Worm (Caenorhabditis elegans) whole organism, young adult: Measurements from ENCODE around the gene F47B8.18.

Source experiments
- C06A6.2 ChIP-seq: fragments of 200-800 bp; sonication (Bioruptor generic); conservative IDR thresholded peaks from 2 replicates; pipeline ENCODE4 v1.3.6; 2022; ENCODE audit warnings: missing genetic modification characterization, missing compliant biosample characterization
- F10E7.11 ChIP-seq: sonication (generic microtip); optimal IDR thresholded peaks from 2 replicates; lab custom pipeline; 2017; ENCODE audit warnings: mild to moderate bottlenecking, missing genetic modification characterization, moderate library complexity, missing compliant biosample characterization
- F23B12.7 ChIP-seq: sonication (generic microtip); optimal IDR thresholded peaks from 2 replicates; lab custom pipeline; 2017; ENCODE audit warnings: missing genetic modification characterization, mild to moderate bottlenecking, missing compliant biosample characterization, antibody characterized with exemption, moderate library complexity; ENCODE audit not compliant: insufficient read depth
- F39B2.1 ChIP-seq: fragments of 200-800 bp; sonication (Bioruptor generic); IDR thresholded peaks from 2 replicates; pipeline ENCODE4 v1.3.6; 2022; ENCODE audit warnings: missing genetic modification reagents, missing genetic modification characterization, missing compliant biosample characterization
- F49E8.2 ChIP-seq: sonication (generic microtip); optimal IDR thresholded peaks from 3 replicates; lab custom pipeline; 2017; ENCODE audit warnings: missing genetic modification characterization, mild to moderate bottlenecking, missing compliant biosample characterization, antibody characterized with exemption, moderate library complexity; ENCODE audit not compliant: insufficient read depth
- K11D2.4 ChIP-seq: fragments of 200-800 bp; sonication (Bioruptor generic); IDR thresholded peaks from 2 replicates; pipeline ENCODE4 v1.3.6; 2022; ENCODE audit warnings: missing genetic modification reagents, missing genetic modification characterization, missing compliant biosample characterization
- ZK185.1 ChIP-seq: sonication (generic microtip); optimal IDR thresholded peaks from 2 replicates; lab custom pipeline; 2016; ENCODE audit warnings: mild to moderate bottlenecking, missing genetic modification characterization, missing compliant biosample characterization; ENCODE audit not compliant: poor library complexity, severe bottlenecking
- akir-1 ChIP-seq: fragments of 200-800 bp; sonication (Bioruptor generic); optimal IDR thresholded peaks from 2 replicates; lab custom pipeline; 2018; ENCODE audit warnings: mild to moderate bottlenecking, missing genetic modification characterization, moderate library complexity, missing compliant biosample characterization
- aptf-3 ChIP-seq: fragments of 200-800 bp; sonication (Bioruptor generic); IDR thresholded peaks from 2 replicates; pipeline ENCODE4 v1.3.6; 2022; ENCODE audit warnings: missing genetic modification characterization, missing compliant biosample characterization
- bed-1 ChIP-seq: fragments of 200-800 bp; sonication (Bioruptor generic); IDR thresholded peaks from 2 replicates; pipeline ENCODE4 v1.3.6; 2022; ENCODE audit warnings: missing genetic modification reagents, missing genetic modification characterization, missing compliant biosample characterization
- cebp-1 ChIP-seq, 2 experiments: fragments of 200-800 bp in 1 of 2; sonication (Bioruptor generic) in 1 of 2; sonication (generic microtip) in 1 of 2; IDR thresholded peaks in 1 of 2; optimal IDR thresholded peaks in 1 of 2; 2 replicates each; pipeline versions ENCODE4 v1.3.6 to Lab custom; 2017 to 2022; ENCODE audit warnings: missing compliant biosample characterization in 2 of 2, missing genetic modification characterization in 2 of 2, mild to moderate bottlenecking in 1 of 2, missing genetic modification reagents in 1 of 2, moderate library complexity in 1 of 2
- ceh-100 ChIP-seq: fragments of 200-800 bp; sonication (Bioruptor generic); IDR thresholded peaks from 2 replicates; pipeline ENCODE4 v1.3.6; 2022; ENCODE audit warnings: missing genetic modification reagents, missing genetic modification characterization, missing compliant biosample characterization
- die-1 ChIP-seq: sonication (generic microtip); optimal IDR thresholded peaks from 2 replicates; lab custom pipeline; 2016; ENCODE audit warnings: missing genotype, mild to moderate bottlenecking, missing genetic modification characterization, missing compliant biosample characterization
- dpff-1 ChIP-seq: sonication (generic microtip); optimal IDR thresholded peaks from 2 replicates; lab custom pipeline; 2017; ENCODE audit warnings: mild to moderate bottlenecking, missing genetic modification characterization, missing compliant biosample characterization
- dpl-1 ChIP-seq: fragments of 150-350 bp; optimal IDR thresholded peaks from 2 replicates; lab custom pipeline; 2014; ENCODE audit warnings: missing biosample characterization, missing genetic modification reagents, missing genetic modification characterization
- egl-44 ChIP-seq: fragments of 200-800 bp; sonication (Bioruptor generic); IDR thresholded peaks from 2 replicates; pipeline ENCODE4 v1.3.6; 2022; ENCODE audit warnings: missing genetic modification reagents, missing genetic modification characterization, missing compliant biosample characterization
- egrh-3 ChIP-seq: fragments of 200-800 bp; sonication (Bioruptor generic); IDR thresholded peaks from 2 replicates; pipeline ENCODE4 v1.3.6; 2022; ENCODE audit warnings: missing genetic modification reagents, missing genetic modification characterization, missing compliant biosample characterization
- ets-4 ChIP-seq: fragments of 200-800 bp; sonication (Bioruptor generic); optimal IDR thresholded peaks from 2 replicates; lab custom pipeline; 2018; ENCODE audit warnings: mild to moderate bottlenecking, missing genetic modification characterization, missing compliant biosample characterization
- gei-17 ChIP-seq: fragments of 200-800 bp; sonication (Bioruptor generic); optimal IDR thresholded peaks from 2 replicates; lab custom pipeline; 2018; ENCODE audit warnings: mild to moderate bottlenecking, missing genetic modification characterization, missing compliant biosample characterization
- hrde-1 ChIP-seq: sonication (generic microtip); optimal IDR thresholded peaks from 2 replicates; lab custom pipeline; 2016; ENCODE audit warnings: missing genetic modification characterization, mild to moderate bottlenecking, missing compliant biosample characterization, moderate library complexity, missing genotype, missing genetic modification reagents, borderline replicate concordance
- lag-1 ChIP-seq: fragments of 200-800 bp; sonication (Bioruptor generic); IDR thresholded peaks from 2 replicates; pipeline ENCODE4 v1.3.6; 2022; ENCODE audit warnings: missing genetic modification reagents, missing genetic modification characterization, missing compliant biosample characterization
- lin-26 ChIP-seq: fragments of 200-800 bp; sonication (Bioruptor generic); IDR thresholded peaks from 2 replicates; pipeline ENCODE4 v1.3.6; 2022; ENCODE audit warnings: missing genetic modification reagents, missing genetic modification characterization, missing compliant biosample characterization
- lin-40 ChIP-seq: sonication (generic microtip); optimal IDR thresholded peaks from 2 replicates; lab custom pipeline; 2016; ENCODE audit warnings: missing genetic modification characterization, mild to moderate bottlenecking, missing compliant biosample characterization, missing genotype, missing genetic modification reagents
- lir-1 ChIP-seq: fragments of 200-800 bp; sonication (Bioruptor generic); conservative IDR thresholded peaks from 2 replicates; pipeline ENCODE4 v1.3.6; 2022; ENCODE audit warnings: missing genetic modification reagents, missing genetic modification characterization, missing compliant biosample characterization
- mcd-1 ChIP-seq: fragments of 200-800 bp; sonication (Bioruptor generic); IDR thresholded peaks from 2 replicates; pipeline ENCODE4 v1.3.6; 2022; ENCODE audit warnings: missing genetic modification reagents, missing genetic modification characterization, missing compliant biosample characterization
- mel-28 ChIP-seq: sonication (generic microtip); optimal IDR thresholded peaks from 2 replicates; lab custom pipeline; 2016; ENCODE audit warnings: borderline replicate concordance, mild to moderate bottlenecking, missing genetic modification characterization, missing compliant biosample characterization
- mes-4 ChIP-seq: sonication (generic microtip); optimal IDR thresholded peaks from 2 replicates; lab custom pipeline; 2016; ENCODE audit warnings: missing genotype, missing genetic modification characterization, missing compliant biosample characterization
- nfyb-1 ChIP-seq: fragments of 200-800 bp; sonication (Bioruptor generic); IDR thresholded peaks from 2 replicates; pipeline ENCODE4 v1.3.6; 2022; ENCODE audit warnings: missing genetic modification reagents, missing genetic modification characterization, missing compliant biosample characterization
- nhr-27 ChIP-seq: fragments of 200-800 bp; sonication (Bioruptor generic); optimal IDR thresholded peaks from 2 replicates; lab custom pipeline; 2018; ENCODE audit warnings: mild to moderate bottlenecking, missing genetic modification characterization, moderate library complexity, missing compliant biosample characterization
- nhr-80 ChIP-seq: sonication (generic microtip); optimal IDR thresholded peaks from 2 replicates; lab custom pipeline; 2016; ENCODE audit warnings: missing genetic modification characterization, missing compliant biosample characterization
- snpc-4 ChIP-seq, 5 experiments: fragments of 150-350 bp in 1 of 5; sonication (generic microtip) in 4 of 5; optimal IDR thresholded peaks; 2 replicates each; lab custom pipeline; 2014 to 2018; ENCODE audit warnings: missing genetic modification characterization in 5 of 5, missing biosample characterization in 3 of 5, antibody characterized with exemption in 2 of 5, mild to moderate bottlenecking in 2 of 5, missing compliant biosample characterization in 2 of 5, missing genotype in 2 of 5, moderate library complexity in 2 of 5, missing genetic modification reagents in 1 of 5
- somi-1 ChIP-seq: fragments of 200-800 bp; sonication (Bioruptor generic); optimal IDR thresholded peaks from 2 replicates; lab custom pipeline; 2018; ENCODE audit warnings: mild to moderate bottlenecking, missing genetic modification characterization, missing compliant biosample characterization
- sptf-2 ChIP-seq: fragments of 200-800 bp; sonication (Bioruptor generic); optimal IDR thresholded peaks from 2 replicates; lab custom pipeline; 2018; ENCODE audit warnings: mild to moderate bottlenecking, missing genetic modification characterization, missing compliant biosample characterization
- tlf-1 ChIP-seq: fragments of 200-800 bp; sonication (Bioruptor generic); optimal IDR thresholded peaks from 2 replicates; lab custom pipeline; 2018; ENCODE audit warnings: mild to moderate bottlenecking, missing genetic modification characterization, missing compliant biosample characterization
- zfh-2 ChIP-seq: fragments of 200-800 bp; sonication (Bioruptor generic); conservative IDR thresholded peaks from 2 replicates; pipeline ENCODE4 v1.3.6; 2022; ENCODE audit warnings: missing genetic modification reagents, missing genetic modification characterization, missing compliant biosample characterization
- zim-3 ChIP-seq: sonication (generic microtip); optimal IDR thresholded peaks from 2 replicates; lab custom pipeline; 2017; ENCODE audit warnings: mild to moderate bottlenecking, missing genetic modification characterization, moderate library complexity, missing compliant biosample characterization
- ztf-26 ChIP-seq: sonication (generic microtip); optimal IDR thresholded peaks from 2 replicates; lab custom pipeline; 2017; ENCODE audit warnings: missing genetic modification characterization, missing compliant biosample characterization

The F47B8.18 gene

ce11 chrV:14324502-14325467 is at the start of gene F47B8.18, which contains the start of gene F47B8.4:
F47B8.18 (minus strand) TSS chrV:14325464.
F47B8.4 (minus strand) TSS chrV:14324673.
- TF ChIP-seq mcd-1 (GFP tag; lab: Robert Waterston, UW), result peak; percentile 55; the same call in 1 of the 2 replicates
- TF ChIP-seq akir-1 (GFP tag; lab: Kevin White, UChicago), result no peak
- peak; percentile 95 for TF ChIP-seq zfh-2 (GFP tag; lab: Robert Waterston, UW)
- TF ChIP-seq mel-28 (tag; lab: Kevin White, UChicago), result no peak
- TF ChIP-seq hrde-1, result no peak
- peak; percentile 15 for TF ChIP-seq sptf-2 (GFP tag; lab: Kevin White, UChicago)
- peak; percentile 56 for TF ChIP-seq nhr-80 (tag; lab: Kevin White, UChicago)
- TF ChIP-seq cebp-1 (GFP tag; IDR thresholded peaks at IDR 0.05; lab: Robert Waterston, UW), result 0 out of 2 replicates have a peak, but pooled peaks have one; percentile 15
- TF ChIP-seq cebp-1 (tag; optimal IDR thresholded peaks at IDR 0.05; lab: Kevin White, UChicago), result no peak
- TF ChIP-seq lin-40, result no peak
- TF ChIP-seq lin-26 (GFP tag; lab: Robert Waterston, UW), result 0 out of 2 replicates have a peak, but pooled peaks have one; percentile 53
- no peak for TF ChIP-seq F49E8.2 (tag; lab: Kevin White, UChicago)
- peak; percentile 99 for TF ChIP-seq egrh-3 (GFP tag; lab: Robert Waterston, UW)

ce11 chrV:14372774-14373173 is 47.5 kb upstream of the F47B8.18 start, which contains the start of gene unc-39:
unc-39 (plus strand) TSS chrV:14373074.
- TF ChIP-seq mes-4 (tag; lab: Kevin White, UChicago), result no peak
- no peak for TF ChIP-seq nfyb-1 (GFP tag; lab: Robert Waterston, UW)
- no peak for TF ChIP-seq ceh-100 (GFP tag; lab: Robert Waterston, UW)
- no peak for TF ChIP-seq lir-1 (GFP tag; lab: Robert Waterston, UW)
- no peak for TF ChIP-seq egl-44

- TF ChIP-seq zim-3 (tag; lab: Kevin White, UChicago), result no peak
- no peak for TF ChIP-seq bed-1 (GFP tag; lab: Robert Waterston, UW)
- no peak for TF ChIP-seq nhr-27 (tag; lab: Kevin White, UChicago)
- TF ChIP-seq lag-1 (GFP tag; lab: Robert Waterston, UW), result no peak
- no peak for TF ChIP-seq ets-4 (GFP tag; lab: Kevin White, UChicago)
These were observed 44.1 kb upstream of the F47B8.18 start for ce11 chrV:14369412-14369811.

DNA sequence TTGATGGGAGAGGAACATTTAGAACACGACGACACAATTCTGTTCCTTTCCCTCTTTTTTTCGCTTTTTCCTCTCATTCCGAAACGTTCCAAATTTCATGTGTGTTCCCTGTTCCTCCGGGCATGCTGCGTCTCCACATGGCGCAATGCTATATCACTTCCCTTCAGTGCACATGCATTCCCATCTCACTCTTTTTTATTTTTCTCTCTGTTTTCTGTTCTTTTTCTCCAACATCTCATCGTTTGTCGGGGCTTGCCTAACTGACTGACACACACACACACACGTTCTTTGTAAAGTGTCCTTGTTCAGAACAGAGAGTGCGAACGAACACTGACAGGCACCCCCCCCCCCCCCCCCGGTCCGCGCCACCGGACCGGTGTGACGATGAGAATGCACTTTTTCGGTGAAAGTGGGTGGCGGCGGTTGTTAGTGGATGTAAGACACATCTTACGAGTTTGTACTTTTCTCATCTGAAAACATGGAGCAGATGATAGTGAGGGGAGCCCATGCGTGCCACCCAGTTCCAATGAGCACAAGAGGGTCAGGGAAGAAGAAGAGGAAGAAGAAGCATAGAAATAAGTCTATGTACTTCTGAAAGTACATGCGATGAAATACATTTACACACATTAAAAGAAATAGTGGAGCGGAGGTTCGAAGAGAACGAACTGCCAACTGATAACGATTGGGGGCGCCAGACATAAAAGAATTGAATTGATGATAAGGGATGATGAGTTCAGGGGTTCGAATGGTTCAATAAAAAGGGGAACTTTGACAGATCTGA is 43.2 kb upstream of the F47B8.18 start:
- TF ChIP-seq C06A6.2 (GFP tag; lab: Robert Waterston, UW), result 0 out of 2 replicates have a peak, but pooled peaks have one; percentile 24
- TF ChIP-seq lin-40, result peak; percentile 70
- TF ChIP-seq ZK185.1 (tag; lab: Kevin White, UChicago), result no peak
- TF ChIP-seq F39B2.1, result no peak
- peak; percentile 50 for TF ChIP-seq somi-1 (GFP tag; lab: Kevin White, UChicago)
- TF ChIP-seq K11D2.4 (GFP tag; lab: Robert Waterston, UW), result 0 out of 2 replicates have a peak, but pooled peaks have one; percentile 30
- TF ChIP-seq dpff-1 (tag; lab: Kevin White, UChicago), result no peak
- no peak for TF ChIP-seq tlf-1
- TF ChIP-seq F10E7.11 (tag; lab: Kevin White, UChicago), result no peak
- peak; percentile 98 for TF ChIP-seq zfh-2 (GFP tag; lab: Robert Waterston, UW)
- no peak for TF ChIP-seq F23B12.7 (tag; lab: Kevin White, UChicago)
- TF ChIP-seq dpl-1 (GFP tag; lab: Kevin White, UChicago), result no peak
- no peak for TF ChIP-seq gei-17 (GFP tag; lab: Kevin White, UChicago)
- TF ChIP-seq die-1, result no peak
- TF ChIP-seq aptf-3 (GFP tag; lab: Robert Waterston, UW), result no peak
- TF ChIP-seq ztf-26 (tag; lab: Kevin White, UChicago), result no peak
- no peak for TF ChIP-seq snpc-4 (GFP tag; optimal IDR thresholded peaks at IDR 0.05; lab: Kevin White, UChicago)
- TF ChIP-seq snpc-4 (tag; optimal IDR thresholded peaks at IDR 0.05; lab: Kevin White, UChicago), result peak in 1 of 4 experiments; percentile 28
- peak; percentile 78; the same call in 1 of the 2 replicates for TF ChIP-seq egrh-3 (GFP tag; lab: Robert Waterston, UW)
